Worm (Caenorhabditis elegans) whole organism, L2 larva: ENCODE measurements around the gene F23D12.3.

ENCODE experiments used
- aly-2 ChIP-seq: fragments of 150-350 bp; optimal IDR thresholded peaks from 2 replicates; lab custom pipeline; 2014; ENCODE audit warnings: missing biosample characterization, missing genetic modification characterization
- ceh-16 ChIP-seq: fragments of 150-350 bp; optimal IDR thresholded peaks from 2 replicates; lab custom pipeline; 2014; ENCODE audit warnings: missing biosample characterization, missing genetic modification characterization
- nhr-11 ChIP-seq: fragments of 150-350 bp; optimal IDR thresholded peaks from 2 replicates; lab custom pipeline; 2014; ENCODE audit warnings: missing biosample characterization, missing genetic modification characterization
- nhr-25 ChIP-seq: fragments of 150-350 bp; sonication (generic microtip); optimal IDR thresholded peaks from 3 replicates; lab custom pipeline; 2014; ENCODE audit warnings: missing biosample characterization, missing genetic modification characterization
- peb-1 ChIP-seq: fragments of 150-350 bp; optimal IDR thresholded peaks from 2 replicates; lab custom pipeline; 2014; ENCODE audit warnings: missing biosample characterization, missing genetic modification characterization
- snpc-4 ChIP-seq: fragments of 150-350 bp; optimal IDR thresholded peaks from 2 replicates; lab custom pipeline; 2014; ENCODE audit warnings: missing biosample characterization, missing genetic modification characterization
- unc-62 ChIP-seq: fragments of 150-350 bp; optimal IDR thresholded peaks from 2 replicates; lab custom pipeline; 2014; ENCODE audit warnings: missing biosample characterization, missing genetic modification reagents, missing genetic modification characterization

DNA sequence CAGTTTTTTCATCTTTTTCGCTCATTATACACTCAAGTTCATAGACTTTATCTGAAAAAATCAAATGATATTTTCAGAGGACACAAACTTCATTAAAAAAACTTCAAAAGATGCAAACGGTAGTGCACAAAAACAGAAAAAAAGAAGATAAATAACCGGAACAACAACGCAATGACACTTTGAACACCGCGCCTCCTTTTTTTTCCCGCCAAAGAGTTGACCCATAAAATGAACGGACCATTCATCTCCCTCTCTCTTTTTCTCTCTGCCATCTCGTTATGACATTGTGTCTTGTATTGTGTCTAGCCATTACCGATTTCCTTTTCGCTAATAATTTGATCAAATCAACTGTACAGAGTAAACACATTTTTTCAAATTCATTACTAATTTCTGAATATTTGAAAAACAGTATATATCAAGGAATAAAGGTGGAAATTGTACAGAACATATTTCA is 20.9 kb upstream of the F23D12.3 start, which contains the start of gene F23D12.2:
- TF ChIP-seq snpc-4 (tag; lab: Kevin White, UChicago) (no peak), unc-62 (GFP tag; lab: Kevin White, UChicago) (no peak), ceh-16 (tag; lab: Kevin White, UChicago) (no peak), peb-1 (tag; lab: Kevin White, UChicago) (no peak), nhr-11 (no peak), aly-2 (tag; lab: Kevin White, UChicago) (no peak), nhr-25 (tag; lab: Kevin White, UChicago) (no peak)
